Worm (Caenorhabditis elegans): ENCODE data around the gene adr-2.
A peak's percentile ranks its signal among the peaks of the same experiment; 100 is the strongest.

The adr-2 gene

DNA sequence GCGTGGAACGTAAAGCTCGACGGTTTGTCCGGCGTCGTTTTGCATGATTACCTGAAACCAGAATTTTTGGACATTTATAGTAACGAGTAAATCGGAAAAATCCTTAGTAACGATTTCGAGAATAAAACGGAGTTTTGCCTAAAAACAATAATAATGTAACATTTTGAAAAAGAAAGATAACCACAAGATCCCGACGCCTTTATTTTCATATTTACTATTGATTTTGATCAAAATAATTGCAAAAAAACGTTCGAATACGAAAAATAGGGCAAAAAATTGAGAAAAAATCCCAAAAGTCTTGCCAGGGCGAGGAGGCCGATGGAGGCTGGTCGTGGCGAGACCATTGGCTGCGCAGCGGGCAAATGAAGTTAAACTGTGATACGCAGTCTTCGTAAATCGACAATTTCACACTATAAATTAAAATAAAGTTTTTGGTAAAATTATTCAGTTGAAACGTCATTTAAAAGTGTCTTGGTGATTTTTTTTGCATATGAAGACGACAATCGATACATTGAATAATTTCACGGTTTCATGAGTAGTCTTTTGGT lies 43.0 kb downstream of the adr-2 start, which contains the start of gene rps-21:
rps-21 (minus strand) TSS at position 51 of the 548 bp plus-strand sequence.
- TF ChIP-seq lin-35 (GFP tag; optimal IDR thresholded peaks at IDR 0.05) (peak in 1 of 3 experiments; percentile 74), dox-1 (GFP tag; IDR thresholded peaks at IDR 0.05) (peak; percentile 49; the same call in 1 of the 2 replicates), ceh-91 (GFP tag; IDR thresholded peaks at IDR 0.05) (peak; percentile 21; the same call in 1 of the 2 replicates), madf-6 (GFP tag; IDR thresholded peaks at IDR 0.05) (peak; percentile 59), Y53G8AR.9 (GFP tag; conservative IDR thresholded peaks at IDR 0.05) (0 out of 2 replicates have a peak, but pooled peaks have one; percentile 14), F33H1.4 (GFP tag; IDR thresholded peaks at IDR 0.05) (peak; percentile 94), efl-1 (GFP tag; optimal IDR thresholded peaks at IDR 0.05) (peak; percentile 42), snpc-3.4 (tag; optimal IDR thresholded peaks at IDR 0.05) (peak; percentile 47), nhr-27 (tag; optimal IDR thresholded peaks at IDR 0.05) (no peak), attf-5 (GFP tag; optimal IDR thresholded peaks at IDR 0.05) (peak; percentile 62), ceh-100 (GFP tag; IDR thresholded peaks at IDR 0.05) (peak; percentile 46; the same call in 1 of the 2 replicates), gei-17 (GFP tag; optimal IDR thresholded peaks at IDR 0.05) (no peak), attf-3 (GFP tag; conservative IDR thresholded peaks at IDR 0.05) (peak; percentile 34), cebp-1 (GFP tag; IDR thresholded peaks at IDR 0.05) (0 out of 2 replicates have a peak, but pooled peaks have one; percentile 10), cebp-1 (tag; optimal IDR thresholded peaks at IDR 0.05) (peak; percentile 42), madf-3 (GFP tag; IDR thresholded peaks at IDR 0.05) (0 out of 2 replicates have a peak, but pooled peaks have one; percentile 16), nfyb-1 (GFP tag; IDR thresholded peaks at IDR 0.05) (peak; percentile 30; the same call in 1 of the 2 replicates), dpff-1 (tag; optimal IDR thresholded peaks at IDR 0.05) (no peak), K12H6.12 (tag; optimal IDR thresholded peaks at IDR 0.05) (peak; percentile 21), hlh-26 (GFP tag; conservative IDR thresholded peaks at IDR 0.05) (no peak), unc-62 (GFP tag; optimal IDR thresholded peaks at IDR 0.05) (no peak), hmg-1.2 (GFP tag; IDR thresholded peaks at IDR 0.05) (peak; percentile 89), ztf-6 (GFP tag; IDR thresholded peaks at IDR 0.05) (no peak), lin-54 (GFP tag; optimal IDR thresholded peaks at IDR 0.05) (peak; percentile 67), madf-10 (tag; optimal IDR thresholded peaks at IDR 0.05) (peak; percentile 22), tbp1 (GFP tag; optimal IDR thresholded peaks at IDR 0.05) (peak; percentile 47), nhr-80 (tag; optimal IDR thresholded peaks at IDR 0.05) (peak; percentile 42), B0019.2 (GFP tag; conservative IDR thresholded peaks at IDR 0.05) (0 out of 2 replicates have a peak, but pooled peaks have one; percentile 47), snpc-4 (GFP tag; optimal IDR thresholded peaks at IDR 0.05) (peak; percentile 18), snpc-4 (tag; optimal IDR thresholded peaks at IDR 0.05) (peak; percentile 23 to 56 (median 42)), mcd-1 (GFP tag; IDR thresholded peaks at IDR 0.05) (peak; percentile 77), ekl-4 (GFP tag; IDR thresholded peaks at IDR 0.05) (0 out of 2 replicates have a peak, but pooled peaks have one; percentile 23), dpl-1 (GFP tag; optimal IDR thresholded peaks at IDR 0.05) (peak; percentile 51), attf-6 (GFP tag; IDR thresholded peaks at IDR 0.05) (no peak), ceh-27 (GFP tag; optimal IDR thresholded peaks at IDR 0.05) (peak; percentile 43), Y95B8A.8 (GFP tag; IDR thresholded peaks at IDR 0.05) (peak; percentile 67; the same call in 1 of the 2 replicates), ztf-18 (tag; optimal IDR thresholded peaks at IDR 0.05) (peak; percentile 53), F23B12.7 (tag; optimal IDR thresholded peaks at IDR 0.05; ENCODE audit: insufficient read depth) (peak; percentile 88), nfya-2 (GFP tag; IDR thresholded peaks at IDR 0.05) (no peak), lin-40 (tag; optimal IDR thresholded peaks at IDR 0.05) (peak; percentile 49), pbrm-1 (GFP tag; IDR thresholded peaks at IDR 0.05) (peak; percentile 77), lsl-1 (GFP tag; optimal IDR thresholded peaks at IDR 0.05) (peak; percentile 21), D2030.7 (GFP tag; IDR thresholded peaks at IDR 0.05) (0 out of 2 replicates have a peak, but pooled peaks have one; percentile 25), snpc-1.3 (tag; optimal IDR thresholded peaks at IDR 0.05; ENCODE audit: insufficient read depth) (peak; percentile 26), bed-2 (GFP tag; IDR thresholded peaks at IDR 0.05) (no peak)

All from whole organism, young adult.